Fruit fly (Drosophila melanogaster) Kc167 (cell line): ENCODE data around the gene Cpr72Ea.

Experiments
- Myc ChIP-seq: fragments of >200 bp; optimal IDR thresholded peaks from 2 replicates; lab custom pipeline; 2017; ENCODE audit warnings: missing external identifiers
- Sin3A ChIP-seq: fragments of >200 bp; optimal IDR thresholded peaks from 2 replicates; lab custom pipeline; 2018; ENCODE audit warnings: missing external identifiers
- insv ChIP-seq: fragments of >200 bp; optimal IDR thresholded peaks from 3 replicates; lab custom pipeline; 2018; ENCODE audit warnings: missing external identifiers
- psq ChIP-seq: fragments of >200 bp; optimal IDR thresholded peaks from 2 replicates; lab custom pipeline; 2017; ENCODE audit warnings: missing external identifiers
- ttk ChIP-seq: sonication (Bioruptor generic); optimal IDR thresholded peaks from 2 replicates; lab custom pipeline; 2017; ENCODE audit warnings: missing external identifiers

- TF ChIP-seq insv (lab: Kevin White, UChicago) (no peak), Myc (lab: Kevin White, UChicago) (no peak), Sin3A (lab: Kevin White, UChicago) (no peak), psq (no peak), ttk (lab: Kevin White, UChicago) (no peak)
Observed at dm6 chr3L:16328207-16328891, 34.1 kb upstream of the Cpr72Ea start, which contains the start of gene CG13058.
